Fruit fly (Drosophila melanogaster) whole organism, embryonic: ENCODE results near the gene CG43318.

Experiments used
- Atf3 ChIP-seq: fragments of 200-800 bp; sonication (Bioruptor generic); optimal IDR thresholded peaks from 3 replicates; lab custom pipeline; 2016; ENCODE audit warnings: missing biosample characterization, missing genetic modification characterization
- CG10267 ChIP-seq: fragments of 200-800 bp; sonication (Bioruptor generic); optimal IDR thresholded peaks from 2 replicates; lab custom pipeline; 2018; ENCODE audit warnings: missing biosample characterization, mild to moderate bottlenecking, missing genetic modification characterization, moderate library complexity
- CG10462 ChIP-seq: fragments of 200-800 bp; sonication (Bioruptor generic); optimal IDR thresholded peaks from 2 replicates; lab custom pipeline; 2016; ENCODE audit warnings: missing biosample characterization, missing genetic modification characterization
- CG10543 ChIP-seq: fragments of 200-800 bp; sonication (Bioruptor generic); optimal IDR thresholded peaks from 3 replicates; lab custom pipeline; 2017; ENCODE audit warnings: missing biosample characterization, mild to moderate bottlenecking, missing genetic modification characterization, moderate library complexity
- CG11085 ChIP-seq: fragments of 200-800 bp; sonication (Bioruptor generic); IDR thresholded peaks from 2 replicates; pipeline ENCODE4 v1.3.6; 2022; ENCODE audit warnings: missing biosample characterization, missing genetic modification characterization
- CG12299 ChIP-seq: fragments of 200-800 bp; sonication (Bioruptor generic); optimal IDR thresholded peaks from 2 replicates; lab custom pipeline; 2018; ENCODE audit warnings: missing biosample characterization, mild to moderate bottlenecking, missing genetic modification characterization
- CG14050 ChIP-seq: fragments of 200-800 bp; sonication (Bioruptor generic); IDR thresholded peaks from 3 replicates; pipeline ENCODE4 v1.3.6; 2022; ENCODE audit warnings: missing biosample characterization, missing genetic modification characterization
- CG1602 ChIP-seq: fragments of 200-800 bp; sonication (Bioruptor generic); optimal IDR thresholded peaks from 3 replicates; lab custom pipeline; 2016; ENCODE audit warnings: missing biosample characterization, missing genetic modification characterization
- CG16863 ChIP-seq: fragments of 200-800 bp; sonication (Bioruptor generic); optimal IDR thresholded peaks from 3 replicates; lab custom pipeline; 2016; ENCODE audit warnings: missing biosample characterization, missing genetic modification characterization
- CG17568 ChIP-seq: fragments of 200-800 bp; sonication (Bioruptor generic); optimal IDR thresholded peaks from 2 replicates; lab custom pipeline; 2018; ENCODE audit warnings: missing biosample characterization, mild to moderate bottlenecking, missing genetic modification characterization, moderate library complexity
- CG17612 ChIP-seq: fragments of 200-800 bp; sonication (Bioruptor generic); IDR thresholded peaks from 2 replicates; pipeline ENCODE4 v1.3.6; 2022; ENCODE audit warnings: missing biosample characterization, missing genetic modification characterization
- CG18619 ChIP-seq: fragments of 200-800 bp; sonication (Bioruptor generic); optimal IDR thresholded peaks from 3 replicates; lab custom pipeline; 2017; ENCODE audit warnings: missing biosample characterization, mild to moderate bottlenecking, missing genetic modification characterization
- CG2120 ChIP-seq: fragments of 200-800 bp; sonication (Bioruptor generic); optimal IDR thresholded peaks from 3 replicates; lab custom pipeline; 2016; ENCODE audit warnings: missing biosample characterization, missing genetic modification characterization
- CG31224 ChIP-seq: fragments of 200-800 bp; sonication (Bioruptor generic); IDR thresholded peaks from 2 replicates; pipeline ENCODE4 v1.3.6; 2022; ENCODE audit warnings: missing biosample characterization, missing genetic modification characterization
- CG31441 ChIP-seq: fragments of 200-800 bp; sonication (Bioruptor generic); IDR thresholded peaks from 2 replicates; pipeline ENCODE4 v1.3.6; 2022; ENCODE audit warnings: missing biosample characterization, missing genetic modification characterization
- CG32772 ChIP-seq: fragments of 200-800 bp; sonication (Bioruptor generic); IDR thresholded peaks from 2 replicates; pipeline ENCODE4 v1.3.6; 2022; ENCODE audit warnings: missing biosample characterization, missing genetic modification characterization
- CG6791 ChIP-seq: fragments of 200-800 bp; sonication (Bioruptor generic); IDR thresholded peaks from 3 replicates; pipeline ENCODE4 v1.3.6; 2022; ENCODE audit warnings: missing biosample characterization, missing genetic modification characterization; ENCODE audit not compliant: partially characterized antibody
- CG9609 ChIP-seq: fragments of 200-800 bp; sonication (Bioruptor generic); optimal IDR thresholded peaks from 3 replicates; lab custom pipeline; 2016; ENCODE audit warnings: missing biosample characterization, missing genetic modification characterization
- D ChIP-seq, 2 experiments: fragments of 200-800 bp in 1 of 2; fragments of >200 bp in 1 of 2; sonication (Bioruptor generic) in 1 of 2; optimal IDR thresholded peaks; 2 replicates in 1 of 2; 3 replicates in 1 of 2; lab custom pipeline; 2017; ENCODE audit warnings: mild to moderate bottlenecking in 1 of 2, missing biosample characterization in 1 of 2, missing genetic modification characterization in 1 of 2, missing genetic modification reagents in 1 of 2
- Dek ChIP-seq: fragments of 200-800 bp; sonication (Bioruptor generic); optimal IDR thresholded peaks from 3 replicates; lab custom pipeline; 2019; ENCODE audit warnings: missing biosample characterization, mild to moderate bottlenecking, missing genetic modification characterization, moderate library complexity
- Dp ChIP-seq: fragments of 200-800 bp; sonication (Bioruptor generic); optimal IDR thresholded peaks from 2 replicates; lab custom pipeline; 2018; ENCODE audit warnings: missing biosample characterization, mild to moderate bottlenecking, missing genetic modification characterization, moderate library complexity
- H2.0 ChIP-seq: fragments of 200-800 bp; sonication (Bioruptor generic); IDR thresholded peaks from 2 replicates; pipeline ENCODE4 v1.3.6; 2022; ENCODE audit warnings: missing biosample characterization, missing genetic modification characterization
- HLH3B ChIP-seq: fragments of 200-800 bp; sonication (Bioruptor generic); IDR thresholded peaks from 2 replicates; pipeline ENCODE4 v1.3.6; 2022; ENCODE audit warnings: missing biosample characterization, missing genetic modification characterization
- HmgD ChIP-seq: fragments of 200-800 bp; sonication (Bioruptor generic); optimal IDR thresholded peaks from 3 replicates; lab custom pipeline; 2016; ENCODE audit warnings: missing biosample characterization, missing genetic modification characterization
- Mad ChIP-seq: fragments of 200-800 bp; sonication (Bioruptor generic); optimal IDR thresholded peaks from 2 replicates; lab custom pipeline; 2016; ENCODE audit warnings: missing biosample characterization, missing genetic modification characterization
- Ptx1 ChIP-seq: fragments of 200-800 bp; sonication (Bioruptor generic); IDR thresholded peaks from 2 replicates; pipeline ENCODE4 v1.3.6; 2022; ENCODE audit warnings: missing biosample characterization, missing genetic modification characterization
- Six4 ChIP-seq: fragments of 200-800 bp; sonication (Bioruptor generic); optimal IDR thresholded peaks from 2 replicates; lab custom pipeline; 2016; ENCODE audit warnings: missing biosample characterization, missing genetic modification characterization
- Sry-δ ChIP-seq: fragments of 200-800 bp; sonication (Bioruptor generic); optimal IDR thresholded peaks from 2 replicates; lab custom pipeline; 2016; ENCODE audit warnings: missing biosample characterization, missing genetic modification characterization
- Taf1 ChIP-seq: fragments of 200-800 bp; sonication (Bioruptor generic); IDR thresholded peaks from 2 replicates; pipeline ENCODE4 v1.3.6; 2022; ENCODE audit warnings: missing biosample characterization, missing genetic modification characterization
- bsh ChIP-seq, 2 experiments: fragments of 200-800 bp; sonication (Bioruptor generic); optimal IDR thresholded peaks; 2 replicates each; lab custom pipeline; 2017 to 2018; ENCODE audit warnings: mild to moderate bottlenecking in 2 of 2, missing biosample characterization in 2 of 2, missing genetic modification characterization in 2 of 2, moderate library complexity in 1 of 2
- exex ChIP-seq: fragments of 200-800 bp; sonication (Bioruptor generic); optimal IDR thresholded peaks from 4 replicates; lab custom pipeline; 2018; ENCODE audit warnings: missing biosample characterization, mild to moderate bottlenecking, missing genetic modification characterization, moderate library complexity
- eyg ChIP-seq: fragments of 200-800 bp; sonication (Bioruptor generic); optimal IDR thresholded peaks from 3 replicates; lab custom pipeline; 2016; ENCODE audit warnings: missing biosample characterization, missing genetic modification characterization
- gcm ChIP-seq: fragments of 200-800 bp; sonication (Bioruptor generic); optimal IDR thresholded peaks from 2 replicates; lab custom pipeline; 2019; ENCODE audit warnings: missing biosample characterization, mild to moderate bottlenecking, missing genetic modification characterization, moderate library complexity
- gfzf ChIP-seq: fragments of 200-800 bp; sonication (Bioruptor generic); optimal IDR thresholded peaks from 2 replicates; lab custom pipeline; 2016; ENCODE audit warnings: missing biosample characterization, mild to moderate bottlenecking, missing genetic modification characterization, moderate library complexity
- gt ChIP-seq: fragments of 200-800 bp; sonication (Bioruptor generic); IDR thresholded peaks from 2 replicates; pipeline ENCODE4 v1.3.6; 2022; ENCODE audit warnings: missing biosample characterization, missing genetic modification characterization
- ham ChIP-seq: fragments of 200-800 bp; sonication (Bioruptor generic); IDR thresholded peaks from 2 replicates; pipeline ENCODE4 v1.3.6; 2022; ENCODE audit warnings: missing biosample characterization, missing genetic modification characterization
- nau ChIP-seq: fragments of 200-800 bp; sonication (Bioruptor generic); optimal IDR thresholded peaks from 3 replicates; lab custom pipeline; 2017; ENCODE audit warnings: missing biosample characterization, mild to moderate bottlenecking, missing genetic modification characterization, missing genetic modification reagents
- nerfin-2 ChIP-seq: fragments of 200-800 bp; sonication (Bioruptor generic); IDR thresholded peaks from 2 replicates; pipeline ENCODE4 v1.3.6; 2022; ENCODE audit warnings: missing biosample characterization, missing genetic modification characterization; ENCODE audit not compliant: partially characterized antibody
- nmo ChIP-seq: fragments of 200-800 bp; sonication (Bioruptor generic); optimal IDR thresholded peaks from 2 replicates; lab custom pipeline; 2018; ENCODE audit warnings: missing biosample characterization, mild to moderate bottlenecking, missing genetic modification characterization, moderate library complexity
- psq ChIP-seq: fragments of 200-800 bp; sonication (Bioruptor generic); optimal IDR thresholded peaks from 2 replicates; lab custom pipeline; 2017; ENCODE audit warnings: missing biosample characterization, missing genetic modification characterization
- ranshi ChIP-seq: fragments of 200-800 bp; sonication (Bioruptor generic); IDR thresholded peaks from 2 replicates; pipeline ENCODE4 v1.3.6; 2022; ENCODE audit warnings: missing biosample characterization, missing genetic modification characterization
- ro ChIP-seq: fragments of 200-800 bp; sonication (Bioruptor generic); IDR thresholded peaks from 2 replicates; pipeline ENCODE4 v1.3.6; 2022; ENCODE audit warnings: missing biosample characterization, missing genetic modification characterization
- row ChIP-seq: fragments of 200-800 bp; sonication (Bioruptor generic); IDR thresholded peaks from 3 replicates; pipeline ENCODE4 v1.3.6; 2022; ENCODE audit warnings: missing biosample characterization, missing genetic modification characterization
- tio ChIP-seq: fragments of 200-800 bp; sonication (Bioruptor generic); optimal IDR thresholded peaks from 2 replicates; lab custom pipeline; 2017; ENCODE audit warnings: missing biosample characterization, missing genetic modification characterization, inconsistent platforms
- usp ChIP-seq: fragments of >200 bp; optimal IDR thresholded peaks from 2 replicates; lab custom pipeline; 2017; ENCODE audit warnings: missing biosample characterization, missing genetic modification characterization
- vfl ChIP-seq: fragments of 200-800 bp; sonication (Bioruptor generic); optimal IDR thresholded peaks from 2 replicates; lab custom pipeline; 2016; ENCODE audit warnings: missing biosample characterization, missing genetic modification characterization
- wdn ChIP-seq: fragments of 200-800 bp; sonication (Bioruptor generic); IDR thresholded peaks from 2 replicates; pipeline ENCODE4 v1.3.6; 2022; ENCODE audit warnings: missing biosample characterization, missing genetic modification characterization
- z ChIP-seq: fragments of 200-800 bp; sonication (Bioruptor generic); IDR thresholded peaks from 3 replicates; pipeline ENCODE4 v1.3.6; 2022; ENCODE audit warnings: missing biosample characterization, missing genetic modification characterization

CG43318 gene

dm6 chr3R:15836864-15837824 is 3.9 kb upstream of the CG43318 start, which contains the start of the genes ND-23 and spn-E (continued):
- TF ChIP-seq ranshi (GFP tag; lab: Robert Waterston, UW) (peak; percentile 41; the same call in 1 of the 2 replicates), CG10267 (tag; lab: Kevin White, UChicago) (peak; percentile 93), ro (GFP tag; lab: Robert Waterston, UW) (no peak), tio (GFP tag; lab: Kevin White, UChicago) (no peak), Taf1 (GFP tag; lab: Robert Waterston, UW) (0 out of 2 replicates have a peak, but pooled peaks have one; percentile 14), Dp (GFP tag; lab: Kevin White, UChicago) (peak; percentile 80), nau (no peak), Sry-δ (peak; percentile 82), CG1602 (GFP tag; lab: Kevin White, UChicago) (peak; percentile 49), CG6791 (GFP tag; lab: Robert Waterston, UW) (0 out of 3 replicates have a peak, but pooled peaks have one; percentile 52), vfl (no peak), exex (tag; lab: Kevin White, UChicago) (no peak), CG32772 (GFP tag; lab: Robert Waterston, UW) (0 out of 2 replicates have a peak, but pooled peaks have one; percentile 28), ham (GFP tag; lab: Robert Waterston, UW) (no peak), CG31441 (GFP tag; lab: Robert Waterston, UW) (no peak; the same call in none of the 2 replicates), nerfin-2 (0 out of 2 replicates have a peak, but pooled peaks have one; percentile 51), CG10543 (GFP tag; lab: Kevin White, UChicago) (peak; percentile 47), nmo (peak; percentile 81), Dek (tag; lab: Kevin White, UChicago) (peak; percentile 61), CG9609 (GFP tag; lab: Kevin White, UChicago) (no peak), gcm (GFP tag; lab: Kevin White, UChicago) (no peak), eyg (GFP tag; lab: Kevin White, UChicago) (no peak), HmgD (GFP tag; lab: Kevin White, UChicago) (no peak), Ptx1 (GFP tag; lab: Robert Waterston, UW) (peak; percentile 61), bsh (GFP tag; optimal IDR thresholded peaks at IDR 0.05; lab: Kevin White, UChicago) (peak in 1 of 2 experiments; percentile 49), z (GFP tag; lab: Robert Waterston, UW) (no peak), CG16863 (no peak), D (optimal IDR thresholded peaks at IDR 0.05; lab: Kevin White, UChicago) (no peak), D (GFP tag; optimal IDR thresholded peaks at IDR 0.05; lab: Kevin White, UChicago) (no peak), gt (GFP tag; lab: Robert Waterston, UW) (no peak), H2.0 (GFP tag; lab: Robert Waterston, UW) (no peak; the same call in 1 of the 2 replicates), CG14050 (GFP tag; lab: Robert Waterston, UW) (no peak; the same call in 2 of the 3 replicates), CG2120 (GFP tag; lab: Kevin White, UChicago) (peak; percentile 15), row (GFP tag; lab: Robert Waterston, UW) (peak; percentile 82), CG17568 (GFP tag; lab: Kevin White, UChicago) (no peak), Atf3 (GFP tag; lab: Kevin White, UChicago) (no peak), Six4 (GFP tag; lab: Kevin White, UChicago) (no peak), gfzf (no peak), CG11085 (GFP tag; lab: Robert Waterston, UW) (0 out of 2 replicates have a peak, but pooled peaks have one; percentile 23), psq (GFP tag; lab: Kevin White, UChicago) (no peak), CG31224 (GFP tag; lab: Robert Waterston, UW) (no peak), CG12299 (tag; lab: Kevin White, UChicago) (no peak), CG18619 (GFP tag; lab: Kevin White, UChicago) (no peak), CG17612 (no peak), CG10462 (GFP tag; lab: Kevin White, UChicago) (no peak), HLH3B (GFP tag; lab: Robert Waterston, UW) (0 out of 2 replicates have a peak, but pooled peaks have one; percentile 16), wdn (GFP tag; lab: Robert Waterston, UW) (peak; percentile 43; the same call in 1 of the 2 replicates), usp (no peak), Mad (GFP tag; lab: Kevin White, UChicago) (no peak)
